Worm (Caenorhabditis elegans) whole organism, early embryonic: Measurements from ENCODE around the gene ZK105.3.

Source experiments
- F13C5.2 ChIP-seq: sonication (generic microtip); optimal IDR thresholded peaks from 2 replicates; lab custom pipeline; 2017; ENCODE audit warnings: mild to moderate bottlenecking, missing genetic modification characterization, inconsistent platforms, missing compliant biosample characterization
- aly-1 ChIP-seq: sonication (generic microtip); optimal IDR thresholded peaks from 2 replicates; lab custom pipeline; 2016; ENCODE audit warnings: missing genetic modification characterization, missing compliant biosample characterization
- ama-1 ChIP-seq: fragments of 150-350 bp; optimal IDR thresholded peaks from 2 replicates; lab custom pipeline; 2014
- ceh-13 ChIP-seq: fragments of 200-800 bp; sonication (Bioruptor generic); optimal IDR thresholded peaks from 2 replicates; lab custom pipeline; 2018; ENCODE audit warnings: mild to moderate bottlenecking, missing genetic modification characterization, missing compliant biosample characterization
- ceh-36 ChIP-seq: sonication (generic microtip); optimal IDR thresholded peaks from 2 replicates; lab custom pipeline; 2016; ENCODE audit warnings: missing genetic modification characterization, inconsistent platforms, missing compliant biosample characterization
- ets-7 ChIP-seq: sonication (generic microtip); optimal IDR thresholded peaks from 2 replicates; lab custom pipeline; 2016; ENCODE audit warnings: missing genotype, missing genetic modification characterization, missing compliant biosample characterization
- flt-1 ChIP-seq: fragments of 200-800 bp; sonication (Bioruptor generic); IDR thresholded peaks from 2 replicates; pipeline ENCODE4 v1.3.6; 2022; ENCODE audit warnings: missing genetic modification characterization, missing compliant biosample characterization
- hmbx-1 ChIP-seq: sonication (generic microtip); optimal IDR thresholded peaks from 2 replicates; lab custom pipeline; 2016; ENCODE audit warnings: mild to moderate bottlenecking, missing genetic modification characterization, missing compliant biosample characterization
- hmg-4 ChIP-seq: fragments of 200-800 bp; sonication (Bioruptor generic); optimal IDR thresholded peaks from 2 replicates; lab custom pipeline; 2018; ENCODE audit warnings: mild to moderate bottlenecking, missing genetic modification characterization, missing compliant biosample characterization
- scrt-1 ChIP-seq: fragments of 200-800 bp; sonication (Bioruptor generic); IDR thresholded peaks from 2 replicates; pipeline ENCODE4 v1.3.6; 2022; ENCODE audit warnings: missing genetic modification characterization, missing compliant biosample characterization
- sea-1 ChIP-seq: fragments of 200-800 bp; sonication (Bioruptor generic); conservative IDR thresholded peaks from 2 replicates; pipeline ENCODE4 v1.3.6; 2022; ENCODE audit warnings: missing genetic modification characterization, missing compliant biosample characterization
- tbx-11 ChIP-seq: fragments of 200-800 bp; sonication (Bioruptor generic); IDR thresholded peaks from 2 replicates; pipeline ENCODE4 v1.3.6; 2022; ENCODE audit warnings: missing genetic modification characterization, missing compliant biosample characterization
- tbx-37 ChIP-seq: fragments of 200-800 bp; sonication (Bioruptor generic); conservative IDR thresholded peaks from 2 replicates; pipeline ENCODE4 v1.3.6; 2022; ENCODE audit warnings: missing genetic modification reagents, missing genetic modification characterization, missing compliant biosample characterization
- tra-4 ChIP-seq: sonication (generic microtip); optimal IDR thresholded peaks from 2 replicates; lab custom pipeline; 2017; ENCODE audit warnings: missing genetic modification characterization, missing compliant biosample characterization

ce11 chrV:7735319-7735718 lies 38.4 kb downstream of the ZK105.3 start, which contains the start of gene srr-10:
- TF ChIP-seq ama-1: no peak
- no peak for TF ChIP-seq flt-1 (GFP tag; lab: Robert Waterston, UW)
- TF ChIP-seq ets-7 (tag; lab: Kevin White, UChicago): no peak
- no peak for TF ChIP-seq hmbx-1 (tag; lab: Kevin White, UChicago)
- no peak for TF ChIP-seq sea-1 (GFP tag; lab: Robert Waterston, UW)
- no peak for TF ChIP-seq tra-4 (tag; lab: Kevin White, UChicago)
- no peak for TF ChIP-seq aly-1
- TF ChIP-seq hmg-4 (GFP tag; lab: Kevin White, UChicago): no peak
- TF ChIP-seq scrt-1: no peak
- TF ChIP-seq tbx-37 (GFP tag; lab: Robert Waterston, UW): no peak
- no peak for TF ChIP-seq ceh-36
- no peak for TF ChIP-seq tbx-11
- no peak for TF ChIP-seq ceh-13 (GFP tag; lab: Kevin White, UChicago)
- TF ChIP-seq F13C5.2 (tag; lab: Kevin White, UChicago): no peak
